Worm (Caenorhabditis elegans) whole organism, L4 larva: ENCODE data around the gene ttr-24.

Experiments used
- F10B5.3 ChIP-seq: sonication (generic microtip); optimal IDR thresholded peaks from 2 replicates; lab custom pipeline; 2016; ENCODE audit warnings: mild to moderate bottlenecking, missing genetic modification characterization, missing compliant biosample characterization
- F37D6.2 ChIP-seq: sonication (generic microtip); optimal IDR thresholded peaks from 2 replicates; lab custom pipeline; 2016; ENCODE audit warnings: mild to moderate bottlenecking, missing genetic modification characterization, missing compliant biosample characterization
- F49E8.2 ChIP-seq: sonication (generic microtip); optimal IDR thresholded peaks from 2 replicates; lab custom pipeline; 2016; ENCODE audit warnings: missing compliant biosample characterization, mild to moderate bottlenecking, missing genetic modification characterization, borderline replicate concordance
- T20F7.1 ChIP-seq: fragments of 200-800 bp; sonication (Bioruptor generic); optimal IDR thresholded peaks from 2 replicates; lab custom pipeline; 2018; ENCODE audit warnings: mild to moderate bottlenecking, missing genetic modification characterization, missing compliant biosample characterization
- T26A8.4 ChIP-seq: fragments of 200-800 bp; sonication (Bioruptor generic); IDR thresholded peaks from 2 replicates; pipeline ENCODE4 v1.3.6; 2022; ENCODE audit warnings: missing genetic modification characterization, missing compliant biosample characterization
- Y105C5A.15 ChIP-seq: fragments of 200-800 bp; sonication (Bioruptor generic); IDR thresholded peaks from 2 replicates; pipeline ENCODE4 v1.3.6; 2022; ENCODE audit warnings: missing genetic modification characterization, missing compliant biosample characterization
- Y48G9A.11 ChIP-seq: fragments of 200-800 bp; sonication (Bioruptor generic); IDR thresholded peaks from 2 replicates; pipeline ENCODE4 v1.3.6; 2022; ENCODE audit warnings: missing genetic modification reagents, missing genetic modification characterization, missing compliant biosample characterization
- Y5F2A.4 ChIP-seq: fragments of 200-800 bp; sonication (Bioruptor generic); optimal IDR thresholded peaks from 2 replicates; lab custom pipeline; 2018; ENCODE audit warnings: mild to moderate bottlenecking, missing genetic modification characterization, missing compliant biosample characterization
- Y75B8A.6 ChIP-seq: fragments of 200-800 bp; sonication (Bioruptor generic); IDR thresholded peaks from 2 replicates; pipeline ENCODE4 v1.3.6; 2022; ENCODE audit warnings: missing genetic modification reagents, missing genetic modification characterization, missing compliant biosample characterization
- aha-1 ChIP-seq: fragments of 150-350 bp; peaks from one replicate; lab custom pipeline; 2014; ENCODE audit warnings: missing biosample characterization, missing genetic modification characterization
- ama-1 ChIP-seq: fragments of 150-350 bp; optimal IDR thresholded peaks from 2 replicates; lab custom pipeline; 2014; ENCODE audit warnings: inconsistent platforms, mixed read lengths
- arid-1 ChIP-seq: fragments of 200-800 bp; sonication (Bioruptor generic); conservative IDR thresholded peaks from 2 replicates; pipeline ENCODE4 v1.3.6; 2022; ENCODE audit warnings: missing genetic modification reagents, missing genetic modification characterization, missing compliant biosample characterization
- ceh-20 ChIP-seq: fragments of 200-800 bp; sonication (Bioruptor generic); IDR thresholded peaks from 2 replicates; pipeline ENCODE4 v1.3.6; 2022; ENCODE audit warnings: missing genetic modification reagents, missing genetic modification characterization, missing compliant biosample characterization
- ceh-28 ChIP-seq: fragments of 150-350 bp; optimal IDR thresholded peaks from 2 replicates; lab custom pipeline; 2014; ENCODE audit warnings: missing biosample characterization, missing genetic modification reagents, missing genetic modification characterization
- ceh-32 ChIP-seq: sonication (generic microtip); optimal IDR thresholded peaks from 2 replicates; lab custom pipeline; 2016; ENCODE audit warnings: mild to moderate bottlenecking, missing genetic modification characterization, missing compliant biosample characterization; ENCODE audit not compliant: poor library complexity
- ceh-82 ChIP-seq: sonication (generic microtip); optimal IDR thresholded peaks from 2 replicates; lab custom pipeline; 2017; ENCODE audit warnings: missing biosample characterization, missing genetic modification characterization
- ces-1 ChIP-seq: fragments of 150-350 bp; sonication (generic microtip); optimal IDR thresholded peaks from 4 replicates; lab custom pipeline; 2014; ENCODE audit warnings: missing biosample characterization, missing genetic modification reagents, missing genetic modification characterization
- ctbp-1 ChIP-seq: fragments of 200-800 bp; sonication (Bioruptor generic); IDR thresholded peaks from 2 replicates; pipeline ENCODE4 v1.3.6; 2022; ENCODE audit warnings: missing genetic modification reagents, missing genetic modification characterization, missing compliant biosample characterization
- daf-16 ChIP-seq, 3 experiments: sonication (generic microtip); optimal IDR thresholded peaks; 2 replicates each; lab custom pipeline; 2016 to 2017; ENCODE audit warnings: missing genetic modification characterization in 3 of 3, missing genetic modification reagents in 3 of 3, mild to moderate bottlenecking in 2 of 3, missing compliant biosample characterization in 2 of 3, missing biosample characterization in 1 of 3, moderate library complexity in 1 of 3
- dmd-8 ChIP-seq: fragments of 200-800 bp; sonication (Bioruptor generic); IDR thresholded peaks from 2 replicates; pipeline ENCODE4 v1.3.6; 2022; ENCODE audit warnings: missing genetic modification characterization, missing compliant biosample characterization
- dpl-1 ChIP-seq: fragments of 150-350 bp; optimal IDR thresholded peaks from 2 replicates; lab custom pipeline; 2014; ENCODE audit warnings: missing biosample characterization, missing genetic modification reagents, missing genetic modification characterization
- duxl-1 ChIP-seq: sonication (generic microtip); optimal IDR thresholded peaks from 2 replicates; lab custom pipeline; 2016; ENCODE audit warnings: mild to moderate bottlenecking, missing genetic modification characterization, moderate library complexity, missing compliant biosample characterization; ENCODE audit not compliant: poor library complexity
- dve-1 ChIP-seq: sonication (generic microtip); optimal IDR thresholded peaks from 2 replicates; lab custom pipeline; 2017; ENCODE audit warnings: antibody characterized with exemption, mild to moderate bottlenecking, missing genetic modification characterization, missing compliant biosample characterization; ENCODE audit not compliant: insufficient read depth
- fos-1 ChIP-seq: fragments of 150-350 bp; optimal IDR thresholded peaks from 2 replicates; lab custom pipeline; 2014; ENCODE audit warnings: missing biosample characterization, missing genetic modification characterization
- jun-1 ChIP-seq: fragments of 150-350 bp; optimal IDR thresholded peaks from 2 replicates; lab custom pipeline; 2014; ENCODE audit warnings: missing biosample characterization, missing genetic modification reagents, missing genetic modification characterization
- lin-1 ChIP-seq: fragments of 200-800 bp; sonication (Bioruptor generic); IDR thresholded peaks from 2 replicates; pipeline ENCODE4 v1.3.6; 2022; ENCODE audit warnings: missing genetic modification reagents, missing genetic modification characterization, missing compliant biosample characterization
- lin-15B ChIP-seq: fragments of 150-350 bp; sonication (generic microtip); optimal IDR thresholded peaks from 3 replicates; lab custom pipeline; 2014; ENCODE audit warnings: missing biosample characterization, missing genetic modification characterization
- lin-38 ChIP-seq: fragments of 200-800 bp; sonication (Bioruptor generic); IDR thresholded peaks from 2 replicates; pipeline ENCODE4 v1.3.6; 2022; ENCODE audit warnings: missing genetic modification reagents, missing genetic modification characterization, missing compliant biosample characterization
- lsy-2 ChIP-seq, 2 experiments: fragments of 150-350 bp in 1 of 2; sonication (generic microtip) in 1 of 2; optimal IDR thresholded peaks; 2 replicates each; lab custom pipeline; 2014 to 2017; ENCODE audit warnings: missing biosample characterization in 2 of 2, missing genetic modification characterization in 2 of 2
- nhr-10 ChIP-seq: fragments of 150-350 bp; optimal IDR thresholded peaks from 2 replicates; lab custom pipeline; 2014; ENCODE audit warnings: missing biosample characterization, missing genetic modification characterization
- nhr-102 ChIP-seq: sonication (generic microtip); optimal IDR thresholded peaks from 2 replicates; lab custom pipeline; 2016; ENCODE audit warnings: mild to moderate bottlenecking, missing genetic modification characterization, moderate library complexity, missing compliant biosample characterization
- nhr-11 ChIP-seq: fragments of 150-350 bp; optimal IDR thresholded peaks from 2 replicates; lab custom pipeline; 2014; ENCODE audit warnings: missing biosample characterization, missing genetic modification characterization
- nhr-111 ChIP-seq: fragments of 200-800 bp; sonication (Bioruptor generic); optimal IDR thresholded peaks from 2 replicates; lab custom pipeline; 2018; ENCODE audit warnings: mild to moderate bottlenecking, missing genetic modification characterization, missing compliant biosample characterization
- nhr-25 ChIP-seq: sonication (generic microtip); optimal IDR thresholded peaks from 2 replicates; lab custom pipeline; 2017; ENCODE audit warnings: missing genetic modification characterization, mild to moderate bottlenecking, missing compliant biosample characterization, antibody characterized with exemption, moderate library complexity, borderline replicate concordance; ENCODE audit not compliant: insufficient read depth
- nhr-28 ChIP-seq: fragments of 150-350 bp; optimal IDR thresholded peaks from 2 replicates; lab custom pipeline; 2014; ENCODE audit warnings: missing biosample characterization, missing genetic modification characterization
- nhr-41 ChIP-seq: fragments of 200-800 bp; sonication (Bioruptor generic); IDR thresholded peaks from 2 replicates; pipeline ENCODE4 v1.3.6; 2022; ENCODE audit warnings: missing genetic modification reagents, missing genetic modification characterization, missing compliant biosample characterization
- nhr-42 ChIP-seq: fragments of 200-800 bp; sonication (Bioruptor generic); IDR thresholded peaks from 2 replicates; pipeline ENCODE4 v1.3.6; 2022; ENCODE audit warnings: missing genetic modification characterization, missing compliant biosample characterization
- nhr-48 ChIP-seq: sonication (generic microtip); optimal IDR thresholded peaks from 2 replicates; lab custom pipeline; 2016; ENCODE audit warnings: mild to moderate bottlenecking, missing genetic modification characterization, missing compliant biosample characterization
- nhr-76 ChIP-seq: fragments of 150-350 bp; optimal IDR thresholded peaks from 2 replicates; lab custom pipeline; 2014; ENCODE audit warnings: missing biosample characterization, missing genetic modification characterization
- php-3 ChIP-seq: fragments of 200-800 bp; sonication (Bioruptor generic); IDR thresholded peaks from 2 replicates; pipeline ENCODE4 v1.3.6; 2022; ENCODE audit warnings: missing genetic modification reagents, missing genetic modification characterization, missing compliant biosample characterization
- rbr-2 ChIP-seq: sonication (generic microtip); optimal IDR thresholded peaks from 2 replicates; lab custom pipeline; 2016; ENCODE audit warnings: missing genotype, missing genetic modification characterization, missing compliant biosample characterization
- saeg-2 ChIP-seq: fragments of 200-800 bp; sonication (Bioruptor generic); IDR thresholded peaks from 2 replicates; pipeline ENCODE4 v1.3.6; 2022; ENCODE audit warnings: missing genetic modification reagents, missing genetic modification characterization, missing compliant biosample characterization
- snpc-1.2 ChIP-seq: fragments of 200-800 bp; sonication (Bioruptor generic); IDR thresholded peaks from 2 replicates; pipeline ENCODE4 v1.3.6; 2022; ENCODE audit warnings: missing genetic modification reagents, missing genetic modification characterization, missing compliant biosample characterization
- tag-97 ChIP-seq: fragments of 200-800 bp; sonication (Bioruptor generic); IDR thresholded peaks from 2 replicates; pipeline ENCODE4 v1.3.6; 2022; ENCODE audit warnings: missing genetic modification characterization, missing compliant biosample characterization
- tra-1 ChIP-seq: fragments of 200-800 bp; sonication (Bioruptor generic); IDR thresholded peaks from 2 replicates; pipeline ENCODE4 v1.3.6; 2022; ENCODE audit warnings: missing genetic modification reagents, missing genetic modification characterization, missing compliant biosample characterization
- zag-1 ChIP-seq: fragments of 150-350 bp; optimal IDR thresholded peaks from 2 replicates; lab custom pipeline; 2014; ENCODE audit warnings: missing biosample characterization, missing genetic modification characterization
- zfp-2 ChIP-seq: sonication (generic microtip); optimal IDR thresholded peaks from 2 replicates; lab custom pipeline; 2016; ENCODE audit warnings: mild to moderate bottlenecking, missing genetic modification characterization, missing compliant biosample characterization
- zfp-3 ChIP-seq: fragments of 200-800 bp; sonication (Bioruptor generic); conservative IDR thresholded peaks from 2 replicates; pipeline ENCODE4 v1.3.6; 2022; ENCODE audit warnings: missing genetic modification reagents, missing genetic modification characterization, missing compliant biosample characterization
- ztf-11 ChIP-seq: fragments of 150-350 bp; optimal IDR thresholded peaks from 2 replicates; lab custom pipeline; 2014; ENCODE audit warnings: missing biosample characterization, missing genetic modification characterization
- ztf-7 ChIP-seq: fragments of 150-350 bp; optimal IDR thresholded peaks from 2 replicates; lab custom pipeline; 2014; ENCODE audit warnings: missing biosample characterization, missing genetic modification characterization

The ttr-24 gene

ce11 chrV:18577458-18578078 lies 21.1 kb upstream of the ttr-24 start (continued):
- TF ChIP-seq nhr-102 (peak; percentile 43), daf-16 (GFP tag; optimal IDR thresholded peaks at IDR 0.05; lab: Kevin White, UChicago) (peak in 1 of 2 experiments; percentile 72), daf-16 (tag; optimal IDR thresholded peaks at IDR 0.05; lab: Kevin White, UChicago) (peak; percentile 98), arid-1 (no peak), Y105C5A.15 (no peak), ama-1 (lab: Kevin White, UChicago) (peak; percentile 39), jun-1 (no peak), zag-1 (no peak), snpc-1.2 (GFP tag; lab: Robert Waterston, UW) (no peak), T20F7.1 (GFP tag; lab: Kevin White, UChicago) (peak; percentile 30), ces-1 (no peak), duxl-1 (tag; lab: Kevin White, UChicago) (no peak), ceh-28 (no peak), dmd-8 (no peak), fos-1 (tag; lab: Kevin White, UChicago) (no peak), zfp-2 (tag; lab: Kevin White, UChicago) (no peak), tra-1 (peak; percentile 66; the same call in 1 of the 2 replicates), nhr-41 (no peak), nhr-28 (peak; percentile 72), lsy-2 (tag; optimal IDR thresholded peaks at IDR 0.05; lab: Kevin White, UChicago) (peak in 1 of 2 experiments; percentile 20), nhr-48 (tag; lab: Kevin White, UChicago) (no peak), ceh-20 (GFP tag; lab: Robert Waterston, UW) (no peak), F37D6.2 (tag; lab: Kevin White, UChicago) (no peak), F10B5.3 (no peak), saeg-2 (no peak), dve-1 (peak; percentile 92), lin-38 (GFP tag; lab: Robert Waterston, UW) (no peak), nhr-25 (no peak), rbr-2 (no peak), nhr-42 (GFP tag; lab: Robert Waterston, UW) (no peak), nhr-10 (tag; lab: Kevin White, UChicago) (peak; percentile 66), lin-1 (peak; percentile 49; the same call in 1 of the 2 replicates), Y75B8A.6 (GFP tag; lab: Robert Waterston, UW) (no peak), Y48G9A.11 (no peak), ztf-7 (tag; lab: Kevin White, UChicago) (no peak), nhr-11 (tag; lab: Kevin White, UChicago) (no peak)

ce11 chrV:18576128-18576527 lies 19.7 kb upstream of the ttr-24 start:
- TF ChIP-seq ceh-20 (GFP tag; lab: Robert Waterston, UW) (no peak), ceh-32 (tag; lab: Kevin White, UChicago) (no peak), tag-97 (GFP tag; lab: Robert Waterston, UW) (no peak), arid-1 (no peak), T26A8.4 (GFP tag; lab: Robert Waterston, UW) (peak; percentile 36; the same call in 1 of the 2 replicates), ceh-82 (no peak), nhr-76 (tag; lab: Kevin White, UChicago) (no peak), tra-1 (no peak), nhr-42 (GFP tag; lab: Robert Waterston, UW) (0 out of 2 replicates have a peak, but pooled peaks have one; percentile 15), php-3 (GFP tag; lab: Robert Waterston, UW) (0 out of 2 replicates have a peak, but pooled peaks have one; percentile 43), ztf-11 (tag; lab: Kevin White, UChicago) (no peak), rbr-2 (no peak), lin-15B (tag; lab: Kevin White, UChicago) (no peak), jun-1 (no peak), zfp-3 (0 out of 2 replicates have a peak, but pooled peaks have one; percentile 12), dpl-1 (GFP tag; lab: Kevin White, UChicago) (no peak), daf-16 (GFP tag; optimal IDR thresholded peaks at IDR 0.05; lab: Kevin White, UChicago) (no peak), daf-16 (tag; optimal IDR thresholded peaks at IDR 0.05; lab: Kevin White, UChicago) (no peak), ctbp-1 (no peak), nhr-111 (GFP tag; lab: Kevin White, UChicago) (no peak), Y5F2A.4 (GFP tag; lab: Kevin White, UChicago) (no peak), aha-1 (tag; lab: Kevin White, UChicago) (no peak), T20F7.1 (GFP tag; lab: Kevin White, UChicago) (no peak), lin-38 (GFP tag; lab: Robert Waterston, UW) (no peak; the same call in 1 of the 2 replicates), F49E8.2 (tag; lab: Kevin White, UChicago) (no peak)
